Worm (Caenorhabditis elegans) whole organism, L2 larva: ENCODE measurements around the gene tbc-20.

Source experiments
- C34F6.9 ChIP-seq: fragments of 150-350 bp; optimal IDR thresholded peaks from 2 replicates; lab custom pipeline; 2014; ENCODE audit warnings: missing biosample characterization, missing genetic modification characterization
- F13H6.1 ChIP-seq: sonication (generic microtip); optimal IDR thresholded peaks from 2 replicates; lab custom pipeline; 2016; ENCODE audit warnings: missing genetic modification characterization, missing compliant biosample characterization
- R02D3.7 ChIP-seq: fragments of 150-350 bp; optimal IDR thresholded peaks from 2 replicates; lab custom pipeline; 2014; ENCODE audit warnings: missing biosample characterization, missing genetic modification characterization
- Y55F3AM.14 ChIP-seq: fragments of 200-800 bp; sonication (Bioruptor generic); optimal IDR thresholded peaks from 2 replicates; lab custom pipeline; 2018; ENCODE audit warnings: mild to moderate bottlenecking, missing genetic modification characterization, missing compliant biosample characterization
- ZK546.5 ChIP-seq: sonication (generic microtip); optimal IDR thresholded peaks from 2 replicates; lab custom pipeline; 2017; ENCODE audit warnings: missing biosample characterization, missing genetic modification characterization
- aly-2 ChIP-seq: fragments of 150-350 bp; optimal IDR thresholded peaks from 2 replicates; lab custom pipeline; 2014; ENCODE audit warnings: missing biosample characterization, missing genetic modification characterization
- ama-1 ChIP-seq: fragments of 150-350 bp; optimal IDR thresholded peaks from 2 replicates; lab custom pipeline; 2018; ENCODE audit warnings: inconsistent platforms
- blmp-1 ChIP-seq: sonication (generic microtip); optimal IDR thresholded peaks from 2 replicates; lab custom pipeline; 2017; ENCODE audit warnings: missing genetic modification characterization, mild to moderate bottlenecking, missing compliant biosample characterization, antibody characterized with exemption, moderate library complexity; ENCODE audit not compliant: insufficient read depth
- ceh-16 ChIP-seq: fragments of 150-350 bp; optimal IDR thresholded peaks from 2 replicates; lab custom pipeline; 2014; ENCODE audit warnings: missing biosample characterization, missing genetic modification characterization
- ceh-82 ChIP-seq: fragments of 150-350 bp; optimal IDR thresholded peaks from 2 replicates; lab custom pipeline; 2014; ENCODE audit warnings: missing biosample characterization, missing genetic modification characterization
- crh-2 ChIP-seq: sonication (generic microtip); optimal IDR thresholded peaks from 2 replicates; lab custom pipeline; 2017; ENCODE audit warnings: missing biosample characterization, missing genetic modification characterization
- dmd-4 ChIP-seq: sonication (generic microtip); optimal IDR thresholded peaks from 2 replicates; lab custom pipeline; 2017; ENCODE audit warnings: missing biosample characterization, missing genetic modification characterization
- egl-27 ChIP-seq: sonication (generic microtip); optimal IDR thresholded peaks from 3 replicates; lab custom pipeline; 2017; ENCODE audit warnings: missing biosample characterization, missing genetic modification reagents, missing genetic modification characterization
- elt-1 ChIP-seq: fragments of 150-350 bp; optimal IDR thresholded peaks from 2 replicates; lab custom pipeline; 2014; ENCODE audit warnings: missing biosample characterization, missing genetic modification characterization
- elt-3 ChIP-seq: sonication (generic microtip); optimal IDR thresholded peaks from 2 replicates; lab custom pipeline; 2017; ENCODE audit warnings: missing biosample characterization, missing genetic modification characterization
- fos-1 ChIP-seq: fragments of 150-350 bp; optimal IDR thresholded peaks from 2 replicates; lab custom pipeline; 2014; ENCODE audit warnings: missing biosample characterization, missing genetic modification characterization
- lin-11 ChIP-seq: fragments of 150-350 bp; sonication (generic microtip); optimal IDR thresholded peaks from 2 replicates; lab custom pipeline; 2014; ENCODE audit warnings: missing biosample characterization, missing genetic modification characterization, inconsistent platforms, mixed read lengths
- lin-13 ChIP-seq: fragments of 150-350 bp; optimal IDR thresholded peaks from 2 replicates; lab custom pipeline; 2014; ENCODE audit warnings: missing biosample characterization, missing genetic modification reagents, missing genetic modification characterization
- lsy-2 ChIP-seq, 2 experiments: fragments of 150-350 bp in 1 of 2; sonication (generic microtip) in 1 of 2; optimal IDR thresholded peaks; 2 replicates each; lab custom pipeline; 2014 to 2017; ENCODE audit warnings: missing biosample characterization in 2 of 2, missing genetic modification characterization in 2 of 2
- mbf-1 ChIP-seq: sonication (generic microtip); optimal IDR thresholded peaks from 2 replicates; lab custom pipeline; 2017; ENCODE audit warnings: missing biosample characterization, missing genetic modification characterization
- nhr-12 ChIP-seq: fragments of 150-350 bp; optimal IDR thresholded peaks from 2 replicates; lab custom pipeline; 2014; ENCODE audit warnings: missing biosample characterization, missing genetic modification characterization
- nhr-129 ChIP-seq: fragments of 150-350 bp; optimal IDR thresholded peaks from 2 replicates; lab custom pipeline; 2014; ENCODE audit warnings: missing biosample characterization, missing genetic modification characterization
- nhr-21 ChIP-seq: fragments of 150-350 bp; optimal IDR thresholded peaks from 2 replicates; lab custom pipeline; 2014; ENCODE audit warnings: missing biosample characterization, missing genetic modification characterization
- nhr-23 ChIP-seq: fragments of 150-350 bp; optimal IDR thresholded peaks from 2 replicates; lab custom pipeline; 2014; ENCODE audit warnings: missing biosample characterization, missing genetic modification reagents, missing genetic modification characterization
- nhr-25 ChIP-seq: fragments of 150-350 bp; sonication (generic microtip); optimal IDR thresholded peaks from 3 replicates; lab custom pipeline; 2014; ENCODE audit warnings: missing biosample characterization, missing genetic modification characterization
- nhr-6 ChIP-seq: fragments of 150-350 bp; optimal IDR thresholded peaks from 2 replicates; lab custom pipeline; 2014; ENCODE audit warnings: missing biosample characterization, missing genetic modification characterization
- nhr-77 ChIP-seq: fragments of 150-350 bp; optimal IDR thresholded peaks from 2 replicates; lab custom pipeline; 2014; ENCODE audit warnings: missing biosample characterization, missing genetic modification characterization
- peb-1 ChIP-seq: fragments of 150-350 bp; optimal IDR thresholded peaks from 2 replicates; lab custom pipeline; 2014; ENCODE audit warnings: missing biosample characterization, missing genetic modification characterization
- sem-4 ChIP-seq: fragments of 150-350 bp; optimal IDR thresholded peaks from 2 replicates; lab custom pipeline; 2014; ENCODE audit warnings: missing biosample characterization, missing genetic modification reagents, missing genetic modification characterization
- sma-3 ChIP-seq: sonication (generic microtip); optimal IDR thresholded peaks from 2 replicates; lab custom pipeline; 2016; ENCODE audit warnings: missing genetic modification reagents, missing genetic modification characterization, missing compliant biosample characterization
- unc-39 ChIP-seq: fragments of 150-350 bp; optimal IDR thresholded peaks from 2 replicates; lab custom pipeline; 2014; ENCODE audit warnings: missing biosample characterization, missing genetic modification characterization
- unc-55 ChIP-seq: fragments of 150-350 bp; sonication (generic microtip); optimal IDR thresholded peaks from 3 replicates; lab custom pipeline; 2014; ENCODE audit warnings: missing biosample characterization, missing genetic modification reagents, missing genetic modification characterization
- unc-62 ChIP-seq: fragments of 150-350 bp; optimal IDR thresholded peaks from 2 replicates; lab custom pipeline; 2014; ENCODE audit warnings: missing biosample characterization, missing genetic modification reagents, missing genetic modification characterization
- zag-1 ChIP-seq: fragments of 150-350 bp; optimal IDR thresholded peaks from 2 replicates; lab custom pipeline; 2014; ENCODE audit warnings: missing biosample characterization, missing genetic modification characterization
- ztf-1 ChIP-seq: fragments of 200-800 bp; sonication (Bioruptor generic); conservative IDR thresholded peaks from 2 replicates; pipeline ENCODE4 v1.3.6; 2022; ENCODE audit warnings: missing genetic modification characterization, missing compliant biosample characterization
- ztf-11 ChIP-seq: sonication (generic microtip); optimal IDR thresholded peaks from 2 replicates; lab custom pipeline; 2017; ENCODE audit warnings: missing biosample characterization, missing genetic modification characterization
- ztf-4 ChIP-seq: fragments of 150-350 bp; optimal IDR thresholded peaks from 2 replicates; lab custom pipeline; 2014; ENCODE audit warnings: missing biosample characterization, missing genetic modification characterization

The tbc-20 gene

DNA sequence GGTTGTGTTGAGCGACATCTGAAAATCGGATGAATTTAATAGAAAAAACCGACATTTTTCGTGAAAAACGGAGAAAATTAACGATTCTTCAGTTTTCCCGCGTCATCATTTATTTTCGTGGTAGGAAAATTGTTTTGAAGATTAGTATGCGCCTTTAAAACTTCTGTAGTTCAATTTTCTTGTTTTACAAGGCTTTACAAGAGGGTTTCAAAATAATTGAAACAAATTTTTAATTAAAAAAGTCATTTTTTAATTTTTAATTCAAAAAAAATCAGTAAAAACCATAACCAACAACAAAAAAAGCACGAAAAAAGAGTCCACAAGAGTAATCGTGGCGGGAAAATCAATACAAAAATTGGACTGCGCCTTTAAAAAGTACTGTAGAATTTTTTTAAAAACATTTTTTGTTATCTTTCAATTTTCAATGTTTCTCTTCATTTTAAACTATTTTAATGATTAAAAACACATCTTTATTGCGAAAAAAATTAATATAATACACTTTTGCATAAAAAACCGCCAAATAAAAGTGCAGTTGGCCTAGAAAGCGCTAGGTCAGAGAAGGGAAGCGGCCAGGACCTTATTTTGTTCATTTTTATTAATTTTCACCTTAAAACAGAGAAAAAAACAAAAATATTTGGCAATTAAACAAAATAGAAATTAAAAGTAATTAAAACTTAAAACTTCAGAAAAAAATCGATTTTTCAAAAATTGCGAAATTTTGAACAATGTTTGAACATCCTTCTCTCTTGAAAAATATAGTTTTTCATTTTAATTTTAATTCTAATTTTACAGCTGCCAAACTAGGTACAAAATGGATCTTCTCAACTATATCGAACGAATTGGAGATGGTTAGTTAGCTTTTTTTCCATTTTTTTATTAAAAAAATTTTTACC is 44.2 kb upstream of the tbc-20 start, which contains the start of the genes tac-1 and Y54E2A.4:
TSS of gene tac-1 (minus strand) at position 20 of the 893 bp plus-strand sequence.
TSS of gene Y54E2A.4 (plus strand) at position 765 of the 893 bp plus-strand sequence.
- TF ChIP-seq unc-55 (GFP tag; lab: Kevin White, UChicago) (peak; percentile 36), lsy-2 (tag; optimal IDR thresholded peaks at IDR 0.05; lab: Kevin White, UChicago) (peak in 1 of 2 experiments; percentile 42), nhr-129 (tag; lab: Kevin White, UChicago) (peak; percentile 27), C34F6.9 (tag; lab: Kevin White, UChicago) (peak; percentile 26), nhr-25 (tag; lab: Kevin White, UChicago) (no peak), blmp-1 (tag; lab: Kevin White, UChicago) (no peak), unc-62 (GFP tag; lab: Kevin White, UChicago) (no peak)

DNA sequence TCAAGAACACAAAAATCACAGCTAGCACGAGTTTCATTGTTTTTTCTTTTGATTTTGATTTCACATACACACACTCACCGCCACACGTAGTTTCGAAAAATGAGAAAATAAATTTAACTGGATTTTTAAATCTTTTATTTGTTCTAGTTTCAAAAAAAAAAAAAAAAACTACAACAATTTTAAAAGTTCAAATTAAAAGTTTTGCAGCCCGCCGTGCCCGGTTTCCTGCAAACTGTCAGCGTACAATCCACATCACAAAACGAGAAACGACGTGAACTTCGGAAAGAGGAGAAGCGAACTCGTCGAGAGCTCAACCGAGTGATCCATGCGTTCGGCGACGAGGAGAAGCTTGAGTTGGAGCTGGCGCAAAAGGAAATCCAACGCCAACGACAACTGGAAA is 40.6 kb upstream of the tbc-20 start, which contains the start of gene Y54E2A.5:
TSS of gene Y54E2A.5 (minus strand) at position 101 of the 400 bp plus-strand sequence.
- TF ChIP-seq sma-3 (GFP tag; lab: Kevin White, UChicago) (no peak), ZK546.5 (tag; lab: Kevin White, UChicago) (no peak), C34F6.9 (tag; lab: Kevin White, UChicago) (no peak), peb-1 (tag; lab: Kevin White, UChicago) (no peak), elt-3 (tag; lab: Kevin White, UChicago) (no peak), ama-1 (lab: Kevin White, UChicago) (no peak), Y55F3AM.14 (GFP tag; lab: Kevin White, UChicago) (no peak), lin-13 (GFP tag; lab: Kevin White, UChicago) (no peak), mbf-1 (no peak), ztf-11 (tag; lab: Kevin White, UChicago) (no peak), nhr-6 (no peak), unc-55 (GFP tag; lab: Kevin White, UChicago) (no peak), crh-2 (tag; lab: Kevin White, UChicago) (no peak), nhr-77 (tag; lab: Kevin White, UChicago) (no peak), dmd-4 (tag; lab: Kevin White, UChicago) (no peak), ztf-4 (no peak), nhr-12 (no peak)

DNA sequence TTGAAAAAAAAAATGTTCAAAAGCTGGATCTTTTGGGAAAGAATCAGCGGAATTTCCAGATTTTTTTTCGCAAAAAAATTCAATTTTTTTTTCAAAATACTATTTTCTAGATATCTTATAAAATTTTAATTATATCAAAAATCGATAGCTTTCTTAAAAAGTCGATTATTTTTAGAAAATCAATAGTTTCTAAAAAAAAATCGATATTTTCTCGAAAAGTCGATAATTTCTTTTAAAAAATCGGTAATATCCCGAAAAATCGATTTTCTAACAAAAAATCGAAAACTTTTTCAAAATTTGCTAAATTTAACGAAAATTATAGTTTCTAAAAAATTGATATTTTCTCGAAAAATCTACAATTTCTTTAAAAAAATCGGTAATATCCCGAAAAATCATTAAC is 29.5 kb upstream of the tbc-20 start:
- no peak for TF ChIP-seq egl-27 (tag; lab: Kevin White, UChicago)
- TF ChIP-seq zag-1 = no peak
- TF ChIP-seq R02D3.7 (tag; lab: Kevin White, UChicago) = no peak
- TF ChIP-seq blmp-1 (tag; lab: Kevin White, UChicago) = no peak
- no peak for TF ChIP-seq nhr-23
- TF ChIP-seq Y55F3AM.14 (GFP tag; lab: Kevin White, UChicago) = no peak
- no peak for TF ChIP-seq fos-1 (tag; lab: Kevin White, UChicago)
- TF ChIP-seq mbf-1 = no peak
- no peak for TF ChIP-seq nhr-21 (tag; lab: Kevin White, UChicago)
- no peak for TF ChIP-seq unc-39 (tag; lab: Kevin White, UChicago)
- TF ChIP-seq dmd-4 (tag; lab: Kevin White, UChicago) = no peak
- no peak for TF ChIP-seq ama-1 (lab: Kevin White, UChicago)
- TF ChIP-seq unc-62 (GFP tag; lab: Kevin White, UChicago) = no peak
- no peak for TF ChIP-seq lsy-2 (tag; optimal IDR thresholded peaks at IDR 0.05; lab: Kevin White, UChicago)
- TF ChIP-seq elt-1 (tag; lab: Kevin White, UChicago) = no peak
- TF ChIP-seq elt-3 (tag; lab: Kevin White, UChicago) = no peak

DNA sequence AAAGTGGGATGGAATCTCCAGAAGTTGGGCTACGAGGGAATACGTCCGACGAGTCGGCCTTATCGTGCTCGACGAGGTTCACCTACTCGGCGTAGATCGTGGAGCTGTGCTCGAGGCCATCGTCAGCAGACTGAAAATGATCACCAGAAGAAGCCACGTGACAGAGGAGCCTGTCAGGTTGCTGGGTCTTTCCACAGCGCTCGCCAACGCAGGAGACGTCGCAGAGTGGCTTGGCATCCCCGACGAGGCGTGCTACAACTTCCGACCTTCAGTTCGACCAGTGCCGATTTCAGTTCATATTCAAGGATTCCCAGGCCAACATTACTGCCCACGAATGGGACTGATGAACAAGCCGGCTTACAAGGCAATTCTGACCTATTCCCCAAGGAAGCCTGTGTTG is 27.2 kb upstream of the tbc-20 start:
- TF ChIP-seq ztf-1 (GFP tag; lab: Robert Waterston, UW) (no peak), nhr-77 (tag; lab: Kevin White, UChicago) (no peak), R02D3.7 (tag; lab: Kevin White, UChicago) (no peak), sem-4 (tag; lab: Kevin White, UChicago) (no peak), unc-62 (GFP tag; lab: Kevin White, UChicago) (no peak)

DNA sequence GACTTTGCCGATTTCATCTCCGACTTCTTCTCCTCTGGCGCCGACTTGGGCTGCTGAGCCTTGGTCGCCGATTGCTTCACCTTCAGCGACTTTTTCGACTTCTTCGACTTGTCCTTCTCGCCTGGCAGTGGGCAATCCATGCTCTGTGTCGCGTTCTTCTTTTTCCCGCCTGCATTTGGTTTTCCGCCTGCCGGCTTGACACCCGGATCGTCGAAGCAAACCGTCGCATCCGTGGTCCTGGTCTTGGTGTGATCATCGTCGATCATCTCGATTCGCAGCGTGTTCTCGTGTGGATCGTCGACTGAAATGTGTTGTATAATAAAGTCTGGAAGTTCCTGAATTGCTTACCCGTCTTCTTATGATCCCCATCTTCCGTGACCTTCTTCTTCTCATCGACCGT is 26.2 kb upstream of the tbc-20 start:
- TF ChIP-seq lin-13 (GFP tag; lab: Kevin White, UChicago) = no peak
- TF ChIP-seq fos-1 (tag; lab: Kevin White, UChicago) = no peak
- TF ChIP-seq ceh-16 (tag; lab: Kevin White, UChicago) = no peak
- no peak for TF ChIP-seq blmp-1 (tag; lab: Kevin White, UChicago)
- TF ChIP-seq ceh-82 (tag; lab: Kevin White, UChicago) = no peak
- no peak for TF ChIP-seq ZK546.5 (tag; lab: Kevin White, UChicago)
- no peak for TF ChIP-seq nhr-12
- no peak for TF ChIP-seq elt-3 (tag; lab: Kevin White, UChicago)
- TF ChIP-seq nhr-129 (tag; lab: Kevin White, UChicago) = no peak
- TF ChIP-seq aly-2 (tag; lab: Kevin White, UChicago) = no peak
- no peak for TF ChIP-seq lin-11
- no peak for TF ChIP-seq ztf-11 (tag; lab: Kevin White, UChicago)
- no peak for TF ChIP-seq sma-3 (GFP tag; lab: Kevin White, UChicago)
- no peak for TF ChIP-seq nhr-25 (tag; lab: Kevin White, UChicago)
- TF ChIP-seq F13H6.1 = no peak
